Worm (Caenorhabditis elegans) whole organism, L3 larva: ENCODE results near the gene C08F1.10.

ENCODE experiments used
- aly-2 ChIP-seq: fragments of 150-350 bp; optimal IDR thresholded peaks from 2 replicates; lab custom pipeline; 2014; ENCODE audit warnings: missing biosample characterization, missing genetic modification characterization
- egl-27 ChIP-seq: sonication (generic microtip); optimal IDR thresholded peaks from 4 replicates; lab custom pipeline; 2017; ENCODE audit warnings: missing biosample characterization, missing genetic modification reagents, missing genetic modification characterization
- elt-3 ChIP-seq, 3 experiments: fragments of 150-350 bp in 1 of 3; sonication (generic microtip) in 2 of 3; optimal IDR thresholded peaks; 2 replicates in 2 of 3; 4 replicates in 1 of 3; lab custom pipeline; 2014 to 2017; ENCODE audit warnings: missing biosample characterization in 3 of 3, missing genetic modification characterization in 3 of 3
- fos-1 ChIP-seq: fragments of 150-350 bp; optimal IDR thresholded peaks from 2 replicates; lab custom pipeline; 2014; ENCODE audit warnings: missing biosample characterization, missing genetic modification characterization
- nhr-237 ChIP-seq: fragments of 150-350 bp; optimal IDR thresholded peaks from 2 replicates; lab custom pipeline; 2014; ENCODE audit warnings: missing biosample characterization, missing genetic modification characterization
- nhr-67 ChIP-seq: fragments of 150-350 bp; optimal IDR thresholded peaks from 2 replicates; lab custom pipeline; 2014; ENCODE audit warnings: missing biosample characterization, missing genetic modification characterization
- nhr-77 ChIP-seq: fragments of 150-350 bp; optimal IDR thresholded peaks from 2 replicates; lab custom pipeline; 2014; ENCODE audit warnings: missing biosample characterization, missing genetic modification characterization
- pha-4 ChIP-seq: fragments of 150-350 bp; optimal IDR thresholded peaks from 2 replicates; lab custom pipeline; 2014; ENCODE audit warnings: missing biosample characterization, missing genetic modification reagents, missing genetic modification characterization
- sea-2 ChIP-seq: fragments of 150-350 bp; sonication (generic microtip); optimal IDR thresholded peaks from 4 replicates; lab custom pipeline; 2014; ENCODE audit warnings: missing biosample characterization, missing genetic modification reagents, missing genetic modification characterization
- snpc-4 ChIP-seq: fragments of 150-350 bp; optimal IDR thresholded peaks from 2 replicates; lab custom pipeline; 2014; ENCODE audit warnings: missing biosample characterization, missing genetic modification characterization
- unc-39 ChIP-seq: sonication (generic microtip); optimal IDR thresholded peaks from 4 replicates; lab custom pipeline; 2017; ENCODE audit warnings: missing biosample characterization, missing genetic modification characterization
- unc-62 ChIP-seq: fragments of 150-350 bp; sonication (generic microtip); optimal IDR thresholded peaks from 4 replicates; lab custom pipeline; 2014; ENCODE audit warnings: missing biosample characterization, missing genetic modification reagents, missing genetic modification characterization

ce11 chrII:1782474-1782873 lies 3.6 kb downstream of the C08F1.10 start, which contains the start of gene math-4:
- no peak for TF ChIP-seq nhr-237
- no peak for TF ChIP-seq snpc-4 (tag; lab: Kevin White, UChicago)
- no peak for TF ChIP-seq fos-1 (tag; lab: Kevin White, UChicago)
- TF ChIP-seq nhr-77 (tag; lab: Kevin White, UChicago): no peak
- TF ChIP-seq nhr-67 (tag; lab: Kevin White, UChicago): no peak
- no peak for TF ChIP-seq unc-62 (GFP tag; lab: Kevin White, UChicago)
- no peak for TF ChIP-seq sea-2 (GFP tag; lab: Kevin White, UChicago)
- no peak for TF ChIP-seq egl-27 (tag; lab: Kevin White, UChicago)
- TF ChIP-seq unc-39: no peak
- TF ChIP-seq aly-2 (tag; lab: Kevin White, UChicago): no peak
- no peak for TF ChIP-seq elt-3 (tag; optimal IDR thresholded peaks at IDR 0.05; lab: Kevin White, UChicago)
- no peak for TF ChIP-seq pha-4
